Worm (Caenorhabditis elegans): Measurements from ENCODE around the gene F10C1.8.
"Not testable (repeated sequence)": the region's sequence is repeated elsewhere in the genome, so short reads cannot be mapped to it uniquely, and the experiment has no call there.

Gene F10C1.8

ce11 chrII:5747312-5747711, 7.0 kb upstream of the F10C1.8 start:
- TF ChIP-seq hlh-26 (GFP tag; conservative IDR thresholded peaks at IDR 0.05) (no peak), nhr-80 (tag; optimal IDR thresholded peaks at IDR 0.05) (peak; percentile 47)

- TF ChIP-seq hlh-12 (tag; optimal IDR thresholded peaks at IDR 0.05) (no peak), nhr-80 (tag; optimal IDR thresholded peaks at IDR 0.05) (peak; percentile 89), ets-4 (GFP tag; optimal IDR thresholded peaks at IDR 0.05) (peak; percentile 31), dox-1 (GFP tag; IDR thresholded peaks at IDR 0.05) (0 out of 2 replicates have a peak, but pooled peaks have one; percentile 26)
These were observed 5.9 kb upstream of the F10C1.8 start for ce11 chrII:5748395-5748794.

ce11 chrII:5749733-5750238, 4.5 kb upstream of the F10C1.8 start, which contains the start of gene ifb-2:
Gene ifb-2 (plus strand): TSS chrII:5750188.
- 0 out of 2 replicates have a peak, but pooled peaks have one; percentile 15 for TF ChIP-seq dox-1 (GFP tag; IDR thresholded peaks at IDR 0.05)
- peak; percentile 92 for TF ChIP-seq nhr-80 (tag; optimal IDR thresholded peaks at IDR 0.05)
- no peak for TF ChIP-seq repo-1 (tag; optimal IDR thresholded peaks at IDR 0.05)

ce11 chrII:5751353-5751752, 2.9 kb upstream of the F10C1.8 start:
- TF ChIP-seq Y79H2A.3 (GFP tag; conservative IDR thresholded peaks at IDR 0.05) (no peak), ZK185.1 (tag; optimal IDR thresholded peaks at IDR 0.05; ENCODE audit: poor library complexity, severe bottlenecking) (peak; percentile 29), F55B11.4 (tag; optimal IDR thresholded peaks at IDR 0.05; ENCODE audit: borderline replicate concordance, insufficient read depth) (no peak), die-1 (tag; optimal IDR thresholded peaks at IDR 0.05) (no peak), ama-1 (optimal IDR thresholded peaks at IDR 0.05) (no peak), ama-1 (GFP tag; optimal IDR thresholded peaks at IDR 0.05) (no peak), hsf-1 (GFP tag; IDR thresholded peaks at IDR 0.05) (0 out of 2 replicates have a peak, but pooled peaks have one; percentile 37), nhr-179 (tag; optimal IDR thresholded peaks at IDR 0.05) (no peak), rec-8 (tag; optimal IDR thresholded peaks at IDR 0.05) (no peak), dox-1 (GFP tag; IDR thresholded peaks at IDR 0.05) (peak; percentile 63), lag-1 (GFP tag; IDR thresholded peaks at IDR 0.05) (no peak), ceh-58 (GFP tag; IDR thresholded peaks at IDR 0.05) (no peak), F23B12.7 (tag; optimal IDR thresholded peaks at IDR 0.05; ENCODE audit: insufficient read depth) (no peak), D2030.7 (GFP tag; IDR thresholded peaks at IDR 0.05) (no peak), nhr-80 (tag; optimal IDR thresholded peaks at IDR 0.05) (peak; percentile 96), mel-28 (tag; optimal IDR thresholded peaks at IDR 0.05; ENCODE audit: borderline replicate concordance) (no peak), F57A8.1 (GFP tag; optimal IDR thresholded peaks at IDR 0.05) (no peak), C17E4.6 (GFP tag; IDR thresholded peaks at IDR 0.05) (no peak)

ce11 chrII:5757656-5758055, 3.4 kb downstream of the F10C1.8 start, which contains the start of the genes F10C1.3 and F10C1.23:
Gene F10C1.3 (minus strand): TSS chrII:5757756.
Gene F10C1.23 (plus strand): TSS chrII:5758040.
- TF ChIP-seq K11D2.4 (GFP tag; IDR thresholded peaks at IDR 0.05); dpff-1 (tag; optimal IDR thresholded peaks at IDR 0.05); ceh-100 (GFP tag; IDR thresholded peaks at IDR 0.05): not testable (repeated sequence)

ce11 chrII:5765318-5765717, 11.1 kb downstream of the F10C1.8 start, which contains the start of gene ifb-1:
Gene ifb-1 (plus strand): TSS chrII:5765618.
- TF ChIP-seq egrh-3 (GFP tag; IDR thresholded peaks at IDR 0.05) (no peak), K11D2.4 (GFP tag; IDR thresholded peaks at IDR 0.05) (no peak), ama-1 (optimal IDR thresholded peaks at IDR 0.05) (no peak), ama-1 (GFP tag; optimal IDR thresholded peaks at IDR 0.05) (no peak), dpff-1 (tag; optimal IDR thresholded peaks at IDR 0.05) (no peak)

- TF ChIP-seq F57C9.4 (tag; optimal IDR thresholded peaks at IDR 0.05) = no peak
- no peak for TF ChIP-seq aptf-3 (GFP tag; IDR thresholded peaks at IDR 0.05)
- no peak for TF ChIP-seq rcor-1 (GFP tag; IDR thresholded peaks at IDR 0.05)
- no peak for TF ChIP-seq F33H1.4 (GFP tag; IDR thresholded peaks at IDR 0.05)
- no peak for TF ChIP-seq tbp1 (GFP tag; optimal IDR thresholded peaks at IDR 0.05)
- no peak for TF ChIP-seq unc-62 (GFP tag; optimal IDR thresholded peaks at IDR 0.05)
- no peak for TF ChIP-seq T07F8.4 (tag; optimal IDR thresholded peaks at IDR 0.05)
- TF ChIP-seq bed-2 (GFP tag; IDR thresholded peaks at IDR 0.05) = no peak
- no peak for TF ChIP-seq attf-3 (GFP tag; conservative IDR thresholded peaks at IDR 0.05)
- no peak for TF ChIP-seq ztf-25 (GFP tag; IDR thresholded peaks at IDR 0.05)
- TF ChIP-seq ztf-26 (tag; optimal IDR thresholded peaks at IDR 0.05) = no peak
- TF ChIP-seq die-1 (tag; optimal IDR thresholded peaks at IDR 0.05) = no peak
These were observed 14.1 kb downstream of the F10C1.8 start for ce11 chrII:5768274-5768820.

Measured in whole organism, young adult.